Fruit fly (Drosophila melanogaster) whole organism, adult: ENCODE data around the gene RfC38.

Source experiments
- CG12768 ChIP-seq: fragments of 200-800 bp; sonication (Bioruptor generic); optimal IDR thresholded peaks from 2 replicates; lab custom pipeline; 2017; ENCODE audit warnings: missing biosample characterization, missing genetic modification characterization, mild to moderate bottlenecking, moderate library complexity, missing genetic modification reagents
- CG14711 ChIP-seq: fragments of 200-800 bp; sonication (Bioruptor generic); optimal IDR thresholded peaks from 2 replicates; lab custom pipeline; 2018; ENCODE audit warnings: missing biosample characterization, mild to moderate bottlenecking, missing genetic modification characterization, moderate library complexity
- CG33017 ChIP-seq: fragments of 200-800 bp; sonication (Bioruptor generic); optimal IDR thresholded peaks from 2 replicates; lab custom pipeline; 2018; ENCODE audit warnings: missing biosample characterization, mild to moderate bottlenecking, missing genetic modification characterization, moderate library complexity
- CG5204 ChIP-seq: fragments of 200-800 bp; sonication (Bioruptor generic); optimal IDR thresholded peaks from 2 replicates; lab custom pipeline; 2016; ENCODE audit warnings: missing biosample characterization, missing genetic modification characterization
- Clk ChIP-seq: fragments of 200-800 bp; sonication (Bioruptor generic); optimal IDR thresholded peaks from 2 replicates; lab custom pipeline; 2017; ENCODE audit warnings: missing biosample characterization, missing genetic modification characterization
- Crg-1 ChIP-seq: fragments of 200-800 bp; sonication (Bioruptor generic); optimal IDR thresholded peaks from 2 replicates; lab custom pipeline; 2016; ENCODE audit warnings: missing biosample characterization, missing genetic modification characterization
- Mnt ChIP-seq: fragments of 200-800 bp; sonication (Bioruptor generic); optimal IDR thresholded peaks from 2 replicates; lab custom pipeline; 2016; ENCODE audit warnings: missing biosample characterization, mild to moderate bottlenecking, missing genetic modification characterization
- bab1 ChIP-seq: fragments of 200-800 bp; sonication (Bioruptor generic); optimal IDR thresholded peaks from 3 replicates; lab custom pipeline; 2019; ENCODE audit warnings: missing biosample characterization, mild to moderate bottlenecking, missing genetic modification characterization, moderate library complexity
- cic ChIP-seq: fragments of 200-800 bp; sonication (Bioruptor generic); optimal IDR thresholded peaks from 2 replicates; lab custom pipeline; 2017; ENCODE audit warnings: missing biosample characterization, mild to moderate bottlenecking, missing genetic modification characterization, moderate library complexity
- ovo ChIP-seq: fragments of 200-800 bp; sonication (Bioruptor generic); optimal IDR thresholded peaks from 2 replicates; lab custom pipeline; 2016; ENCODE audit warnings: missing biosample characterization, missing genetic modification characterization
- pad ChIP-seq: fragments of 200-800 bp; sonication (Bioruptor generic); optimal IDR thresholded peaks from 3 replicates; lab custom pipeline; 2017; ENCODE audit warnings: missing biosample characterization, missing genetic modification characterization, mild to moderate bottlenecking, moderate library complexity, missing genetic modification reagents
- toe ChIP-seq: fragments of 200-800 bp; sonication (Bioruptor generic); optimal IDR thresholded peaks from 2 replicates; lab custom pipeline; 2016; ENCODE audit warnings: missing biosample characterization, missing genetic modification characterization

DNA sequence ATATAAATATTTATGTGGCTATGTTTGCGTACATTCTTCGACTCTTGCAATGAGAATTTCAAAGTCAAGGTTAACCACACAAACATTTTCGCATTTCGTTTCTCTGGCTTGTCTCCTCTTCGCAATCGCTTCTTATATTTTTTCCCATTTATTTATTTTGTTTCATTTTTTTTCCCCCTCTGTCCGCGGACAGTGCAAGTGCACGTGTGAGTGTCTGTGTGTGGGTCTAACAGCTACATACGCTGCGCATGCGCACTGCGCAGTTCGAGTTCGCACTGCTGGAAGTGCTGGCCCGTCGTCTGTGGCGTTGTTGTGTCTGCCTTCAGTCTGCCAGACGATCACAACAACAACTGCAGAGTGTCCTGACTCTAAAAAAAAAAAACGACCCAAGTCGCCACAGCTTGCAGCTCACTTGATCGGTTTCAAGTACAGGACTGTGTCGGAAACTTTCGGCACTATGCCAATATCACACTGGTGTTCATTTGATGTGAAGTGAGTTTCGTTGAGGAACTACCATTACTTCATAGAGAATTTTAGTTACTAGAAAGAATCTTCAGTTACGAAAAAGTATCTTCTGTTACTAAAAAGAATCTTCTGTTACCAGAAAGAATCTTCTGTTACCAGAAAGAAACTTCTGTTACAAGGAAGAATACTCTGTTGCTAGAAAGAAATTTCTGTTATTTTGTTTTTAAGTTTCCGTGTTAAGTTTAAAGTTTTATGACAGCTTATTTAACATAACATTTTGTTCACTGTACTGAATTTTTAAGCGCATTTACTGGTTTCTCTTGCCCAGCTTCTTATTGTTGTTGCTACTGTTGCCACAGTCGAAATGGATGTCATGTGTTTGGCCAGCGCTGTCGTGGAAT lies 45.2 kb upstream of the RfC38 start:
- TF ChIP-seq cic (no peak), CG14711 (tag; lab: Kevin White, UChicago) (no peak), ovo (GFP tag; lab: Kevin White, UChicago) (no peak), CG33017 (tag; lab: Kevin White, UChicago) (no peak), bab1 (GFP tag; lab: Kevin White, UChicago) (no peak), CG12768 (GFP tag; lab: Kevin White, UChicago) (no peak), pad (no peak), toe (GFP tag; lab: Kevin White, UChicago) (no peak), Clk (no peak), Mnt (GFP tag; lab: Kevin White, UChicago) (no peak), Crg-1 (no peak), CG5204 (GFP tag; lab: Kevin White, UChicago) (no peak)
